Worm (Caenorhabditis elegans) whole organism, L2 larva: ENCODE results near the gene C01G12.9.

Source experiments
- C34F6.9 ChIP-seq: fragments of 150-350 bp; optimal IDR thresholded peaks from 2 replicates; lab custom pipeline; 2014; ENCODE audit warnings: missing biosample characterization, missing genetic modification characterization
- R02D3.7 ChIP-seq: fragments of 150-350 bp; optimal IDR thresholded peaks from 2 replicates; lab custom pipeline; 2014; ENCODE audit warnings: missing biosample characterization, missing genetic modification characterization
- ZK546.5 ChIP-seq: sonication (generic microtip); optimal IDR thresholded peaks from 2 replicates; lab custom pipeline; 2017; ENCODE audit warnings: missing biosample characterization, missing genetic modification characterization
- ama-1 ChIP-seq: fragments of 150-350 bp; optimal IDR thresholded peaks from 2 replicates; lab custom pipeline; 2018; ENCODE audit warnings: inconsistent platforms
- blmp-1 ChIP-seq: sonication (generic microtip); optimal IDR thresholded peaks from 2 replicates; lab custom pipeline; 2017; ENCODE audit warnings: missing genetic modification characterization, mild to moderate bottlenecking, missing compliant biosample characterization, antibody characterized with exemption, moderate library complexity; ENCODE audit not compliant: insufficient read depth
- ceh-16 ChIP-seq: fragments of 150-350 bp; optimal IDR thresholded peaks from 2 replicates; lab custom pipeline; 2014; ENCODE audit warnings: missing biosample characterization, missing genetic modification characterization
- crh-2 ChIP-seq: sonication (generic microtip); optimal IDR thresholded peaks from 2 replicates; lab custom pipeline; 2017; ENCODE audit warnings: missing biosample characterization, missing genetic modification characterization
- dmd-4 ChIP-seq: sonication (generic microtip); optimal IDR thresholded peaks from 2 replicates; lab custom pipeline; 2017; ENCODE audit warnings: missing biosample characterization, missing genetic modification characterization
- egl-27 ChIP-seq: sonication (generic microtip); optimal IDR thresholded peaks from 3 replicates; lab custom pipeline; 2017; ENCODE audit warnings: missing biosample characterization, missing genetic modification reagents, missing genetic modification characterization
- elt-1 ChIP-seq: fragments of 150-350 bp; optimal IDR thresholded peaks from 2 replicates; lab custom pipeline; 2014; ENCODE audit warnings: missing biosample characterization, missing genetic modification characterization
- elt-3 ChIP-seq: sonication (generic microtip); optimal IDR thresholded peaks from 2 replicates; lab custom pipeline; 2017; ENCODE audit warnings: missing biosample characterization, missing genetic modification characterization
- fos-1 ChIP-seq: fragments of 150-350 bp; optimal IDR thresholded peaks from 2 replicates; lab custom pipeline; 2014; ENCODE audit warnings: missing biosample characterization, missing genetic modification characterization
- gmeb-1 ChIP-seq: fragments of 150-350 bp; optimal IDR thresholded peaks from 2 replicates; lab custom pipeline; 2014; ENCODE audit warnings: missing biosample characterization, missing genetic modification characterization
- lin-11 ChIP-seq: fragments of 150-350 bp; sonication (generic microtip); optimal IDR thresholded peaks from 2 replicates; lab custom pipeline; 2014; ENCODE audit warnings: missing biosample characterization, missing genetic modification characterization, inconsistent platforms, mixed read lengths
- lin-13 ChIP-seq: fragments of 150-350 bp; optimal IDR thresholded peaks from 2 replicates; lab custom pipeline; 2014; ENCODE audit warnings: missing biosample characterization, missing genetic modification reagents, missing genetic modification characterization
- lsy-2 ChIP-seq, 2 experiments: fragments of 150-350 bp in 1 of 2; sonication (generic microtip) in 1 of 2; optimal IDR thresholded peaks; 2 replicates each; lab custom pipeline; 2014 to 2017; ENCODE audit warnings: missing biosample characterization in 2 of 2, missing genetic modification characterization in 2 of 2
- mab-5 ChIP-seq: fragments of 150-350 bp; optimal IDR thresholded peaks from 2 replicates; lab custom pipeline; 2014; ENCODE audit warnings: missing biosample characterization, missing genetic modification characterization
- mbf-1 ChIP-seq: sonication (generic microtip); optimal IDR thresholded peaks from 2 replicates; lab custom pipeline; 2017; ENCODE audit warnings: missing biosample characterization, missing genetic modification characterization
- mdl-1 ChIP-seq, 2 experiments: fragments of 150-350 bp in 1 of 2; sonication (generic microtip) in 1 of 2; optimal IDR thresholded peaks; 2 replicates each; lab custom pipeline; 2017; ENCODE audit warnings: missing biosample characterization in 2 of 2, missing genetic modification characterization in 2 of 2
- nhr-10 ChIP-seq: sonication (generic microtip); optimal IDR thresholded peaks from 2 replicates; lab custom pipeline; 2017; ENCODE audit warnings: missing biosample characterization, missing genetic modification characterization
- nhr-11 ChIP-seq: fragments of 150-350 bp; optimal IDR thresholded peaks from 2 replicates; lab custom pipeline; 2014; ENCODE audit warnings: missing biosample characterization, missing genetic modification characterization
- nhr-12 ChIP-seq: fragments of 150-350 bp; optimal IDR thresholded peaks from 2 replicates; lab custom pipeline; 2014; ENCODE audit warnings: missing biosample characterization, missing genetic modification characterization
- nhr-129 ChIP-seq: fragments of 150-350 bp; optimal IDR thresholded peaks from 2 replicates; lab custom pipeline; 2014; ENCODE audit warnings: missing biosample characterization, missing genetic modification characterization
- nhr-21 ChIP-seq: fragments of 150-350 bp; optimal IDR thresholded peaks from 2 replicates; lab custom pipeline; 2014; ENCODE audit warnings: missing biosample characterization, missing genetic modification characterization
- nhr-23 ChIP-seq: fragments of 150-350 bp; optimal IDR thresholded peaks from 2 replicates; lab custom pipeline; 2014; ENCODE audit warnings: missing biosample characterization, missing genetic modification reagents, missing genetic modification characterization
- nhr-237 ChIP-seq: fragments of 150-350 bp; optimal IDR thresholded peaks from 2 replicates; lab custom pipeline; 2014; ENCODE audit warnings: missing biosample characterization, missing genetic modification characterization
- nhr-25 ChIP-seq: fragments of 150-350 bp; sonication (generic microtip); optimal IDR thresholded peaks from 3 replicates; lab custom pipeline; 2014; ENCODE audit warnings: missing biosample characterization, missing genetic modification characterization
- nhr-6 ChIP-seq: fragments of 150-350 bp; optimal IDR thresholded peaks from 2 replicates; lab custom pipeline; 2014; ENCODE audit warnings: missing biosample characterization, missing genetic modification characterization
- nhr-77 ChIP-seq: fragments of 150-350 bp; optimal IDR thresholded peaks from 2 replicates; lab custom pipeline; 2014; ENCODE audit warnings: missing biosample characterization, missing genetic modification characterization
- peb-1 ChIP-seq: fragments of 150-350 bp; optimal IDR thresholded peaks from 2 replicates; lab custom pipeline; 2014; ENCODE audit warnings: missing biosample characterization, missing genetic modification characterization
- sem-4 ChIP-seq: fragments of 150-350 bp; optimal IDR thresholded peaks from 2 replicates; lab custom pipeline; 2014; ENCODE audit warnings: missing biosample characterization, missing genetic modification reagents, missing genetic modification characterization
- sma-9 ChIP-seq, 2 experiments: fragments of 150-350 bp in 1 of 2; sonication (generic microtip) in 1 of 2; optimal IDR thresholded peaks; 2 replicates each; lab custom pipeline; 2014 to 2016; ENCODE audit warnings: missing genetic modification characterization in 2 of 2, mild to moderate bottlenecking in 1 of 2, missing biosample characterization in 1 of 2, missing compliant biosample characterization in 1 of 2, missing genetic modification reagents in 1 of 2, moderate library complexity in 1 of 2
- snpc-4 ChIP-seq: fragments of 150-350 bp; optimal IDR thresholded peaks from 2 replicates; lab custom pipeline; 2014; ENCODE audit warnings: missing biosample characterization, missing genetic modification characterization
- unc-39 ChIP-seq: fragments of 150-350 bp; optimal IDR thresholded peaks from 2 replicates; lab custom pipeline; 2014; ENCODE audit warnings: missing biosample characterization, missing genetic modification characterization
- unc-62 ChIP-seq: fragments of 150-350 bp; optimal IDR thresholded peaks from 2 replicates; lab custom pipeline; 2014; ENCODE audit warnings: missing biosample characterization, missing genetic modification reagents, missing genetic modification characterization
- zag-1 ChIP-seq: fragments of 150-350 bp; optimal IDR thresholded peaks from 2 replicates; lab custom pipeline; 2014; ENCODE audit warnings: missing biosample characterization, missing genetic modification characterization
- ztf-1 ChIP-seq: fragments of 200-800 bp; sonication (Bioruptor generic); conservative IDR thresholded peaks from 2 replicates; pipeline ENCODE4 v1.3.6; 2022; ENCODE audit warnings: missing genetic modification characterization, missing compliant biosample characterization
- ztf-11 ChIP-seq: sonication (generic microtip); optimal IDR thresholded peaks from 2 replicates; lab custom pipeline; 2017; ENCODE audit warnings: missing biosample characterization, missing genetic modification characterization
- ztf-4 ChIP-seq: fragments of 150-350 bp; optimal IDR thresholded peaks from 2 replicates; lab custom pipeline; 2014; ENCODE audit warnings: missing biosample characterization, missing genetic modification characterization

C01G12.9 gene

ce11 chrII:14608508-14608907 lies 29.7 kb downstream of the C01G12.9 start:
- TF ChIP-seq ama-1, result peak; percentile 33
- TF ChIP-seq sma-9 (GFP tag; optimal IDR thresholded peaks at IDR 0.05; lab: Kevin White, UChicago), result no peak
- TF ChIP-seq sma-9 (tag; optimal IDR thresholded peaks at IDR 0.05; lab: Kevin White, UChicago), result no peak
- TF ChIP-seq zag-1 (tag; lab: Kevin White, UChicago), result no peak

- TF ChIP-seq sem-4 (tag; lab: Kevin White, UChicago) (no peak), ama-1 (peak; percentile 1)
Observed at ce11 chrII:14609297-14609937, 30.6 kb downstream of the C01G12.9 start.

- peak; percentile 2 for TF ChIP-seq nhr-129
- TF ChIP-seq C34F6.9 (tag; lab: Kevin White, UChicago), result no peak
- TF ChIP-seq nhr-21 (tag; lab: Kevin White, UChicago), result peak; percentile 24
- peak; percentile 60 for TF ChIP-seq blmp-1 (tag; lab: Kevin White, UChicago)
- peak in 1 of 2 experiments; percentile 7 for TF ChIP-seq lsy-2 (tag; optimal IDR thresholded peaks at IDR 0.05; lab: Kevin White, UChicago)
- peak; percentile 67 for TF ChIP-seq ama-1
- TF ChIP-seq nhr-237 (tag; lab: Kevin White, UChicago), result no peak
- TF ChIP-seq ZK546.5 (tag; lab: Kevin White, UChicago), result no peak
- TF ChIP-seq, all 48 proteins: peak for 5
Observed at ce11 chrII:14610492-14611142, 31.8 kb downstream of the C01G12.9 start.

ce11 chrII:14611307-14611706 lies 32.5 kb downstream of the C01G12.9 start:
- TF ChIP-seq dmd-4 (tag; lab: Kevin White, UChicago) (no peak), unc-39 (no peak), mdl-1 (tag; optimal IDR thresholded peaks at IDR 0.05; lab: Kevin White, UChicago) (no peak), elt-1 (no peak), ama-1 (no peak), ztf-4 (no peak), egl-27 (tag; lab: Kevin White, UChicago) (no peak), ZK546.5 (tag; lab: Kevin White, UChicago) (no peak), mab-5 (no peak), blmp-1 (tag; lab: Kevin White, UChicago) (no peak), gmeb-1 (tag; lab: Kevin White, UChicago) (no peak), ceh-16 (tag; lab: Kevin White, UChicago) (no peak), nhr-11 (no peak), fos-1 (no peak), C34F6.9 (tag; lab: Kevin White, UChicago) (no peak), nhr-12 (no peak)

- TF ChIP-seq lin-11 (tag; lab: Kevin White, UChicago) (no peak), mbf-1 (tag; lab: Kevin White, UChicago) (no peak), gmeb-1 (tag; lab: Kevin White, UChicago) (no peak), lsy-2 (tag; optimal IDR thresholded peaks at IDR 0.05; lab: Kevin White, UChicago) (no peak), unc-62 (GFP tag; lab: Kevin White, UChicago) (no peak), ztf-1 (no peak), nhr-25 (tag; lab: Kevin White, UChicago) (no peak), crh-2 (tag; lab: Kevin White, UChicago) (no peak), nhr-10 (no peak)
Observed at ce11 chrII:14615735-14616134, 36.9 kb downstream of the C01G12.9 start, which contains the start of gene mltn-9. Gene mltn-9, plus strand, starts transcription at chrII:14616035.

ce11 chrII:14616402-14616801 lies 37.6 kb downstream of the C01G12.9 start:
- TF ChIP-seq nhr-25 (tag; lab: Kevin White, UChicago) (peak; percentile 27), lsy-2 (tag; optimal IDR thresholded peaks at IDR 0.05; lab: Kevin White, UChicago) (peak in 1 of 2 experiments; percentile 52), nhr-77 (no peak), unc-62 (GFP tag; lab: Kevin White, UChicago) (no peak), egl-27 (tag; lab: Kevin White, UChicago) (no peak), nhr-23 (tag; lab: Kevin White, UChicago) (no peak), blmp-1 (tag; lab: Kevin White, UChicago) (peak; percentile 34), nhr-237 (tag; lab: Kevin White, UChicago) (no peak), nhr-6 (tag; lab: Kevin White, UChicago) (no peak), peb-1 (tag; lab: Kevin White, UChicago) (no peak), fos-1 (peak; percentile 27), snpc-4 (no peak), ZK546.5 (tag; lab: Kevin White, UChicago) (no peak), ztf-11 (tag; lab: Kevin White, UChicago) (no peak), ztf-1 (no peak), C34F6.9 (tag; lab: Kevin White, UChicago) (no peak), R02D3.7 (tag; lab: Kevin White, UChicago) (no peak), elt-3 (tag; lab: Kevin White, UChicago) (no peak), gmeb-1 (tag; lab: Kevin White, UChicago) (no peak), lin-13 (GFP tag; lab: Kevin White, UChicago) (no peak), nhr-10 (no peak), ztf-4 (no peak)
